Fruit fly (Drosophila melanogaster) whole organism, embryonic: ENCODE measurements around the gene CG17839.
A peak's percentile ranks its signal among the peaks of the same experiment; 100 is the strongest.

ENCODE experiments used
- CG10147 ChIP-seq: fragments of 200-800 bp; sonication (Bioruptor generic); optimal IDR thresholded peaks from 2 replicates; lab custom pipeline; 2019; ENCODE audit warnings: missing biosample characterization, mild to moderate bottlenecking, missing genetic modification characterization, moderate library complexity
- CG10267 ChIP-seq: fragments of 200-800 bp; sonication (Bioruptor generic); optimal IDR thresholded peaks from 2 replicates; lab custom pipeline; 2018; ENCODE audit warnings: missing biosample characterization, mild to moderate bottlenecking, missing genetic modification characterization, moderate library complexity
- CG10543 ChIP-seq: fragments of 200-800 bp; sonication (Bioruptor generic); optimal IDR thresholded peaks from 3 replicates; lab custom pipeline; 2017; ENCODE audit warnings: missing biosample characterization, mild to moderate bottlenecking, missing genetic modification characterization, moderate library complexity
- CG11247 ChIP-seq: fragments of 200-800 bp; sonication (Bioruptor generic); IDR thresholded peaks from 2 replicates; pipeline ENCODE4 v1.3.6; 2022; ENCODE audit warnings: missing biosample characterization, missing genetic modification characterization
- CG12104 ChIP-seq: fragments of 200-800 bp; sonication (Bioruptor generic); optimal IDR thresholded peaks from 3 replicates; lab custom pipeline; 2016; ENCODE audit warnings: missing biosample characterization, missing genetic modification characterization
- CG14014 ChIP-seq: fragments of 200-800 bp; sonication (Bioruptor generic); IDR thresholded peaks from 2 replicates; pipeline ENCODE4 v1.3.6; 2022; ENCODE audit warnings: missing biosample characterization, missing genetic modification characterization
- CG15073 ChIP-seq: fragments of 200-800 bp; sonication (Bioruptor generic); optimal IDR thresholded peaks from 2 replicates; lab custom pipeline; 2016; ENCODE audit warnings: missing biosample characterization, missing genetic modification characterization
- CG17829 ChIP-seq: fragments of 200-800 bp; optimal IDR thresholded peaks from 2 replicates; lab custom pipeline; 2019; ENCODE audit warnings: missing biosample characterization, mild to moderate bottlenecking, missing genetic modification characterization, moderate library complexity
- CG18262 ChIP-seq: fragments of 200-800 bp; optimal IDR thresholded peaks from 3 replicates; lab custom pipeline; 2019; ENCODE audit warnings: missing biosample characterization, mild to moderate bottlenecking, missing genetic modification characterization, moderate library complexity
- CG4360 ChIP-seq: fragments of 200-800 bp; sonication (Bioruptor generic); IDR thresholded peaks from 2 replicates; pipeline ENCODE4 v1.3.6; 2022; ENCODE audit warnings: missing biosample characterization, missing genetic modification characterization
- CG4730 ChIP-seq: fragments of 200-800 bp; sonication (Bioruptor generic); IDR thresholded peaks from 2 replicates; pipeline ENCODE4 v1.3.6; 2022; ENCODE audit warnings: missing biosample characterization, missing genetic modification characterization
- CG5245 ChIP-seq: fragments of 200-800 bp; sonication (Bioruptor generic); optimal IDR thresholded peaks from 3 replicates; lab custom pipeline; 2016; ENCODE audit warnings: missing biosample characterization, missing genetic modification characterization
- CG5953 ChIP-seq: fragments of 200-800 bp; sonication (Bioruptor generic); IDR thresholded peaks from 2 replicates; pipeline ENCODE4 v1.3.6; 2022; ENCODE audit warnings: missing biosample characterization, missing genetic modification characterization
- CG6683 ChIP-seq: fragments of 200-800 bp; sonication (Bioruptor generic); optimal IDR thresholded peaks from 2 replicates; lab custom pipeline; 2017; ENCODE audit warnings: missing biosample characterization, mild to moderate bottlenecking, missing genetic modification characterization, missing genetic modification reagents
- CG7839 ChIP-seq: fragments of 200-800 bp; sonication (Bioruptor generic); optimal IDR thresholded peaks from 3 replicates; lab custom pipeline; 2018; ENCODE audit warnings: missing biosample characterization, mild to moderate bottlenecking, missing genetic modification characterization, moderate library complexity
- CG8089 ChIP-seq: fragments of 200-800 bp; sonication (Bioruptor generic); optimal IDR thresholded peaks from 3 replicates; lab custom pipeline; 2016; ENCODE audit warnings: missing biosample characterization, missing genetic modification characterization
- Dref ChIP-seq: fragments of 200-800 bp; sonication (Bioruptor generic); IDR thresholded peaks from 2 replicates; pipeline ENCODE4 v1.3.6; 2022; ENCODE audit warnings: missing biosample characterization, missing genetic modification characterization
- Gsc ChIP-seq: fragments of 200-800 bp; sonication (Bioruptor generic); IDR thresholded peaks from 2 replicates; pipeline ENCODE4 v1.3.6; 2022; ENCODE audit warnings: missing biosample characterization, missing genetic modification characterization
- Mad ChIP-seq: fragments of 200-800 bp; sonication (Bioruptor generic); optimal IDR thresholded peaks from 2 replicates; lab custom pipeline; 2016; ENCODE audit warnings: missing biosample characterization, missing genetic modification characterization
- Meics ChIP-seq: fragments of 200-800 bp; sonication (Bioruptor generic); optimal IDR thresholded peaks from 2 replicates; lab custom pipeline; 2017; ENCODE audit warnings: missing biosample characterization, mild to moderate bottlenecking, missing genetic modification characterization
- Mes4 ChIP-seq: fragments of 200-800 bp; sonication (Bioruptor generic); optimal IDR thresholded peaks from 2 replicates; lab custom pipeline; 2016; ENCODE audit warnings: missing biosample characterization, missing genetic modification characterization
- Optix ChIP-seq: fragments of 200-800 bp; sonication (Bioruptor generic); IDR thresholded peaks from 3 replicates; pipeline ENCODE4 v1.3.6; 2022; ENCODE audit warnings: missing biosample characterization, missing genetic modification characterization
- Side ChIP-seq: fragments of 200-800 bp; sonication (Bioruptor generic); optimal IDR thresholded peaks from 2 replicates; lab custom pipeline; 2016; ENCODE audit warnings: missing biosample characterization, missing genetic modification characterization
- Six4 ChIP-seq: fragments of 200-800 bp; sonication (Bioruptor generic); optimal IDR thresholded peaks from 2 replicates; lab custom pipeline; 2016; ENCODE audit warnings: missing biosample characterization, missing genetic modification characterization
- Spps ChIP-seq: fragments of 200-800 bp; sonication (Bioruptor generic); optimal IDR thresholded peaks from 2 replicates; lab custom pipeline; 2018; ENCODE audit warnings: missing biosample characterization, mild to moderate bottlenecking, missing genetic modification characterization
- Ssrp ChIP-seq: fragments of 200-800 bp; sonication (Bioruptor generic); optimal IDR thresholded peaks from 2 replicates; lab custom pipeline; 2018; ENCODE audit warnings: missing biosample characterization, mild to moderate bottlenecking, missing genetic modification characterization, moderate library complexity
- ap ChIP-seq: fragments of 200-800 bp; sonication (Bioruptor generic); IDR thresholded peaks from 2 replicates; pipeline ENCODE4 v1.3.6; 2022; ENCODE audit warnings: missing biosample characterization, missing genetic modification characterization
- chm ChIP-seq: fragments of 200-800 bp; sonication (Bioruptor generic); IDR thresholded peaks from 2 replicates; pipeline ENCODE4 v1.3.6; 2022; ENCODE audit warnings: missing biosample characterization, missing genetic modification characterization
- crp ChIP-seq, 2 experiments: fragments of 200-800 bp; sonication (Bioruptor generic); optimal IDR thresholded peaks; 2 replicates in 1 of 2; 3 replicates in 1 of 2; lab custom pipeline; 2017; ENCODE audit warnings: missing biosample characterization in 2 of 2, missing genetic modification characterization in 2 of 2, mild to moderate bottlenecking in 1 of 2, moderate library complexity in 1 of 2
- danr ChIP-seq: fragments of 200-800 bp; sonication (Bioruptor generic); IDR thresholded peaks from 2 replicates; pipeline ENCODE4 v1.3.6; 2022; ENCODE audit warnings: missing biosample characterization, missing genetic modification characterization
- dysf ChIP-seq: fragments of 200-800 bp; sonication (Bioruptor generic); IDR thresholded peaks from 3 replicates; pipeline ENCODE4 v1.3.6; 2022; ENCODE audit warnings: missing biosample characterization, missing genetic modification characterization
- emc ChIP-seq: fragments of 200-800 bp; sonication (Bioruptor generic); optimal IDR thresholded peaks from 2 replicates; lab custom pipeline; 2016; ENCODE audit warnings: missing biosample characterization, missing genetic modification characterization
- hbn ChIP-seq: fragments of 200-800 bp; sonication (Bioruptor generic); IDR thresholded peaks from 2 replicates; pipeline ENCODE4 v1.3.6; 2022; ENCODE audit warnings: missing biosample characterization, missing genetic modification characterization; ENCODE audit not compliant: partially characterized antibody
- jing ChIP-seq: fragments of 200-800 bp; sonication (Bioruptor generic); optimal IDR thresholded peaks from 2 replicates; lab custom pipeline; 2018; ENCODE audit warnings: missing biosample characterization, mild to moderate bottlenecking, missing genetic modification characterization
- ken ChIP-seq: fragments of 200-800 bp; sonication (Bioruptor generic); IDR thresholded peaks from 3 replicates; pipeline ENCODE4 v1.3.6; 2022; ENCODE audit warnings: missing biosample characterization, missing genetic modification characterization
- lilli ChIP-seq: fragments of 200-800 bp; sonication (Bioruptor generic); optimal IDR thresholded peaks from 3 replicates; lab custom pipeline; 2016; ENCODE audit warnings: missing biosample characterization, missing genetic modification characterization
- lov ChIP-seq, 2 experiments: fragments of 200-800 bp in 1 of 2; fragments of >200 bp in 1 of 2; sonication (Bioruptor generic) in 1 of 2; IDR thresholded peaks in 1 of 2; optimal IDR thresholded peaks in 1 of 2; 2 replicates in 1 of 2; 3 replicates in 1 of 2; pipeline versions ENCODE4 v1.3.6 to Lab custom; 2017 to 2022; ENCODE audit warnings: missing biosample characterization in 1 of 2, missing genetic modification characterization in 1 of 2
- nerfin-1 ChIP-seq: fragments of 200-800 bp; sonication (Bioruptor generic); optimal IDR thresholded peaks from 3 replicates; lab custom pipeline; 2019; ENCODE audit warnings: missing biosample characterization, mild to moderate bottlenecking, missing genetic modification characterization, moderate library complexity
- nom ChIP-seq: fragments of 200-800 bp; sonication (Bioruptor generic); optimal IDR thresholded peaks from 2 replicates; lab custom pipeline; 2017; ENCODE audit warnings: missing biosample characterization, missing genetic modification characterization, mild to moderate bottlenecking, moderate library complexity, missing genetic modification reagents
- repo ChIP-seq: fragments of 200-800 bp; sonication (Bioruptor generic); optimal IDR thresholded peaks from 2 replicates; lab custom pipeline; 2016; ENCODE audit warnings: missing biosample characterization, missing genetic modification characterization
- run ChIP-seq: fragments of 200-800 bp; sonication (Bioruptor generic); optimal IDR thresholded peaks from 3 replicates; lab custom pipeline; 2018; ENCODE audit warnings: missing biosample characterization, mild to moderate bottlenecking, missing genetic modification characterization
- salm ChIP-seq: fragments of 200-800 bp; sonication (Bioruptor generic); optimal IDR thresholded peaks from 2 replicates; lab custom pipeline; 2018; ENCODE audit warnings: missing biosample characterization, mild to moderate bottlenecking, missing genetic modification characterization
- sd ChIP-seq: fragments of 200-800 bp; sonication (Bioruptor generic); optimal IDR thresholded peaks from 3 replicates; lab custom pipeline; 2018; ENCODE audit warnings: missing biosample characterization, mild to moderate bottlenecking, missing genetic modification characterization, moderate library complexity
- sens ChIP-seq: fragments of 200-800 bp; sonication (Bioruptor generic); peaks from one replicate; lab custom pipeline; 2016; ENCODE audit warnings: missing biosample characterization, missing genetic modification characterization
- shn ChIP-seq: fragments of 200-800 bp; sonication (Bioruptor generic); optimal IDR thresholded peaks from 3 replicates; lab custom pipeline; 2016; ENCODE audit warnings: missing biosample characterization, missing genetic modification characterization
- so ChIP-seq: fragments of 200-800 bp; sonication (Bioruptor generic); IDR thresholded peaks from 3 replicates; pipeline ENCODE4 v1.3.6; 2022; ENCODE audit warnings: missing biosample characterization, missing genetic modification characterization
- stc ChIP-seq: fragments of 200-800 bp; sonication (Bioruptor generic); IDR thresholded peaks from 2 replicates; pipeline ENCODE4 v1.3.6; 2022; ENCODE audit warnings: missing biosample characterization, missing genetic modification characterization
- stwl ChIP-seq: fragments of 200-800 bp; sonication (Bioruptor generic); optimal IDR thresholded peaks from 3 replicates; lab custom pipeline; 2018; ENCODE audit warnings: missing biosample characterization, mild to moderate bottlenecking, missing genetic modification characterization, moderate library complexity
- tap ChIP-seq: fragments of 200-800 bp; optimal IDR thresholded peaks from 3 replicates; lab custom pipeline; 2019; ENCODE audit warnings: missing biosample characterization, mild to moderate bottlenecking, missing genetic modification characterization, moderate library complexity

The CG17839 gene

dm6 chr3L:14759097-14759795 lies 45.7 kb upstream of the CG17839 start (continued):
- TF ChIP-seq danr (GFP tag; lab: Robert Waterston, UW) (peak; percentile 100), Spps (peak; percentile 99), CG4730 (GFP tag; lab: Robert Waterston, UW) (peak; percentile 99), CG6683 (peak; percentile 99), CG4360 (GFP tag; lab: Robert Waterston, UW) (peak; percentile 88), Side (GFP tag; lab: Kevin White, UChicago) (peak; percentile 99), dysf (GFP tag; lab: Robert Waterston, UW) (peak; percentile 100), repo (GFP tag; lab: Kevin White, UChicago) (peak; percentile 98), crp (GFP tag; optimal IDR thresholded peaks at IDR 0.05; lab: Kevin White, UChicago) (peak; percentile 22 to 79), CG10147 (GFP tag; lab: Kevin White, UChicago) (peak; percentile 100), hbn (GFP tag; lab: Robert Waterston, UW) (no peak), sd (peak; percentile 99), stc (GFP tag; lab: Robert Waterston, UW) (peak; percentile 100), salm (tag; lab: Kevin White, UChicago) (peak; percentile 100), lilli (peak; percentile 100), chm (peak; percentile 98), Dref (GFP tag; lab: Robert Waterston, UW) (peak; percentile 54), CG10267 (tag; lab: Kevin White, UChicago) (peak; percentile 99), shn (peak; percentile 99), ken (GFP tag; lab: Robert Waterston, UW) (peak; percentile 99), CG17829 (tag; lab: Kevin White, UChicago) (peak; percentile 100), sens (GFP tag; lab: Kevin White, UChicago) (peak; percentile 100), lov (optimal IDR thresholded peaks at IDR 0.05; lab: Kevin White, UChicago) (no peak), lov (GFP tag; IDR thresholded peaks at IDR 0.05; lab: Robert Waterston, UW) (peak; percentile 97), tap (tag; lab: Kevin White, UChicago) (peak; percentile 100), nerfin-1 (peak; percentile 99), CG5245 (peak; percentile 99), CG5953 (GFP tag; lab: Robert Waterston, UW) (peak; percentile 98), nom (GFP tag; lab: Kevin White, UChicago) (peak; percentile 99), CG12104 (peak; percentile 100), Mad (peak; percentile 99), so (GFP tag; lab: Robert Waterston, UW) (peak; percentile 100), jing (peak; percentile 99), Optix (GFP tag; lab: Robert Waterston, UW) (peak; percentile 98), CG18262 (tag; lab: Kevin White, UChicago) (peak; percentile 100), Mes4 (peak; percentile 97), Ssrp (tag; lab: Kevin White, UChicago) (peak; percentile 100), ap (GFP tag; lab: Robert Waterston, UW) (peak; percentile 98), CG15073 (GFP tag; lab: Kevin White, UChicago) (peak; percentile 91), CG14014 (GFP tag; lab: Robert Waterston, UW) (peak; percentile 100), CG8089 (GFP tag; lab: Kevin White, UChicago) (peak; percentile 98), stwl (tag; lab: Kevin White, UChicago) (peak; percentile 72), CG11247 (GFP tag; lab: Robert Waterston, UW) (peak; percentile 99), Six4 (GFP tag; lab: Kevin White, UChicago) (peak; percentile 99), CG10543 (GFP tag; lab: Kevin White, UChicago) (peak; percentile 100), CG7839 (tag; lab: Kevin White, UChicago) (peak; percentile 100), run (tag; lab: Kevin White, UChicago) (peak; percentile 100), Gsc (peak; percentile 98), emc (peak; percentile 99), Meics (GFP tag; lab: Kevin White, UChicago) (peak; percentile 100)
